Fruit fly (Drosophila melanogaster) whole organism, wandering third instar larva: Measurements from ENCODE around the gene Sh.

Experiments
- Abd-B ChIP-seq: fragments of >200 bp; optimal IDR thresholded peaks from 2 replicates; lab custom pipeline; 2017; ENCODE audit warnings: missing biosample characterization, missing genetic modification characterization
- CG32264 ChIP-seq: fragments of 200-800 bp; sonication (Bioruptor generic); optimal IDR thresholded peaks from 2 replicates; lab custom pipeline; 2016; ENCODE audit warnings: missing biosample characterization, missing genetic modification characterization
- CG9705 ChIP-seq: fragments of 200-800 bp; sonication (Bioruptor generic); optimal IDR thresholded peaks from 2 replicates; lab custom pipeline; 2018; ENCODE audit warnings: missing biosample characterization, mild to moderate bottlenecking, missing genetic modification characterization
- CrebA ChIP-seq: fragments of 200-800 bp; sonication (Bioruptor generic); optimal IDR thresholded peaks from 2 replicates; lab custom pipeline; 2016; ENCODE audit warnings: missing biosample characterization, mild to moderate bottlenecking, missing genetic modification characterization, borderline replicate concordance
- Dfd ChIP-seq: fragments of >200 bp; optimal IDR thresholded peaks from 2 replicates; lab custom pipeline; 2017; ENCODE audit warnings: missing biosample characterization, missing genetic modification characterization
- Dif ChIP-seq: fragments of 200-275, 200-300 bp; sonication (Bioruptor generic); optimal IDR thresholded peaks from 2 replicates; lab custom pipeline; 2018; ENCODE audit warnings: missing biosample characterization, missing genetic modification characterization; ENCODE audit not compliant: partially characterized antibody
- HLH106 ChIP-seq: fragments of 200-800 bp; optimal IDR thresholded peaks from 3 replicates; lab custom pipeline; 2019; ENCODE audit warnings: missing biosample characterization, mild to moderate bottlenecking, missing genetic modification characterization, moderate library complexity
- Hr78 ChIP-seq: fragments of >200 bp; optimal IDR thresholded peaks from 2 replicates; lab custom pipeline; 2017; ENCODE audit warnings: missing biosample characterization, missing genetic modification characterization
- Hr83 ChIP-seq: fragments of 200-300 bp; sonication (Bioruptor generic); optimal IDR thresholded peaks from 2 replicates; lab custom pipeline; 2016; ENCODE audit warnings: missing biosample characterization, mild to moderate bottlenecking, missing genetic modification characterization, moderate library complexity; ENCODE audit not compliant: poor library complexity, severe bottlenecking
- Jra ChIP-seq: sonication (Bioruptor generic); optimal IDR thresholded peaks from 2 replicates; lab custom pipeline; 2016; ENCODE audit warnings: missing biosample characterization, missing genetic modification characterization
- Mio ChIP-seq: sonication (Bioruptor generic); optimal IDR thresholded peaks from 2 replicates; lab custom pipeline; 2016; ENCODE audit warnings: missing biosample characterization, missing genetic modification characterization
- N ChIP-seq: fragments of >200 bp; optimal IDR thresholded peaks from 2 replicates; lab custom pipeline; 2018; ENCODE audit warnings: missing biosample characterization, missing external identifiers, missing genetic modification characterization
- OdsH ChIP-seq: fragments of 200-800 bp; sonication (Bioruptor generic); optimal IDR thresholded peaks from 2 replicates; lab custom pipeline; 2016; ENCODE audit warnings: missing biosample characterization, mild to moderate bottlenecking, missing genetic modification characterization
- Rel ChIP-seq, 2 experiments: fragments of 200-800 bp; sonication (Bioruptor generic) in 1 of 2; optimal IDR thresholded peaks; 2 replicates in 1 of 2; 3 replicates in 1 of 2; lab custom pipeline; 2016 to 2019; ENCODE audit warnings: mild to moderate bottlenecking in 2 of 2, missing biosample characterization in 2 of 2, missing genetic modification characterization in 2 of 2, moderate library complexity in 1 of 2
- Vsx2 ChIP-seq: fragments of 200-300, 225-300 bp; sonication (Bioruptor generic); optimal IDR thresholded peaks from 2 replicates; lab custom pipeline; 2018; ENCODE audit warnings: missing biosample characterization, missing genetic modification characterization; ENCODE audit not compliant: partially characterized antibody
- brk ChIP-seq: fragments of 200-800 bp; sonication (Bioruptor generic); optimal IDR thresholded peaks from 2 replicates; lab custom pipeline; 2016; ENCODE audit warnings: missing biosample characterization, mild to moderate bottlenecking, missing genetic modification characterization
- dl ChIP-seq, 2 experiments: fragments of 175-275, 200-275 bp in 1 of 2; fragments of 200-275 bp in 1 of 2; sonication (Bioruptor generic); optimal IDR thresholded peaks; lab custom pipeline; 2018; ENCODE audit warnings: mild to moderate bottlenecking in 2 of 2, missing biosample characterization in 2 of 2, missing genetic modification characterization in 2 of 2, moderate library complexity in 2 of 2; ENCODE audit not compliant: partially characterized antibody in 2 of 2, insufficient read depth in 1 of 2
- dsf ChIP-seq: sonication (Bioruptor generic); optimal IDR thresholded peaks from 2 replicates; lab custom pipeline; 2016; ENCODE audit warnings: missing biosample characterization, missing genetic modification characterization, borderline replicate concordance
- foxo ChIP-seq, 2 experiments: fragments of 200-800 bp; sonication (Bioruptor generic); optimal IDR thresholded peaks; 2 replicates in 1 of 2; 3 replicates in 1 of 2; lab custom pipeline; 2016 to 2017; ENCODE audit warnings: missing biosample characterization in 2 of 2, missing genetic modification characterization in 2 of 2
- fru ChIP-seq: fragments of 200-800 bp; sonication (Bioruptor generic); optimal IDR thresholded peaks from 3 replicates; lab custom pipeline; 2016; ENCODE audit warnings: missing biosample characterization, mild to moderate bottlenecking, missing genetic modification characterization
- h ChIP-seq: fragments of 200-800 bp; sonication (Bioruptor generic); optimal IDR thresholded peaks from 3 replicates; lab custom pipeline; 2016; ENCODE audit warnings: missing biosample characterization, mild to moderate bottlenecking, missing genetic modification characterization
- psq ChIP-seq: fragments of 200-800 bp; sonication (Bioruptor generic); optimal IDR thresholded peaks from 3 replicates; lab custom pipeline; 2017; ENCODE audit warnings: missing biosample characterization, mild to moderate bottlenecking, missing genetic modification characterization, moderate library complexity
- rgr ChIP-seq: fragments of 200-800 bp; sonication (Bioruptor generic); optimal IDR thresholded peaks from 3 replicates; lab custom pipeline; 2016; ENCODE audit warnings: missing biosample characterization, mild to moderate bottlenecking, missing genetic modification characterization
- sage ChIP-seq: fragments of 200-800 bp; sonication (Bioruptor generic); optimal IDR thresholded peaks from 2 replicates; lab custom pipeline; 2016; ENCODE audit warnings: missing biosample characterization, mild to moderate bottlenecking, missing genetic modification characterization
- tai ChIP-seq: sonication (Bioruptor generic); optimal IDR thresholded peaks from 2 replicates; lab custom pipeline; 2016; ENCODE audit warnings: missing biosample characterization, missing genetic modification characterization
- usp ChIP-seq: fragments of >200 bp; optimal IDR thresholded peaks from 2 replicates; lab custom pipeline; 2017; ENCODE audit warnings: missing biosample characterization, missing genetic modification characterization

The Sh gene

DNA sequence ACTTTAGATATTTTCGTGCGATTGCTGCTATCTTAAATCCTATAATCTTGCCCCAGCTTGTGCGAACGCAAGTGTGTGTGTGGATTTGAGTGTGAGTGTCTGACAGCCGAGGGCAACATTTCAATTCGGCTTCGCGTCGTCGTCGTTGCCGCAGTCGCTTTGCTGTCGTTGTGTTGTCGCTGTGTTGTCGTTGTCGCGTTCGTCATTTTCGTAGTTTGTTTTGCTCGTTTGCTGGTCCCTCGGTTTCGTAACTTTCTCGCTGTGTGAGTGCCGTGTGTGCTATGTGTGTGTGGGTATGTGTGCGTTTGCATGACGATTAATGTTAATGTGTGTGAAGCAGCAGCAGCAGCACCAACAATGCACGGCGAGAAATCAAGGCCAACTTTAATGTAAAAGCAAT lies 53.6 kb downstream of the Sh start:
- TF ChIP-seq Hr83 (no peak), N (GFP tag; lab: Kevin White, UChicago) (no peak), foxo (GFP tag; optimal IDR thresholded peaks at IDR 0.05; lab: Kevin White, UChicago) (no peak), sage (GFP tag; lab: Kevin White, UChicago) (no peak), Abd-B (GFP tag; lab: Kevin White, UChicago) (no peak), Dfd (GFP tag; lab: Kevin White, UChicago) (no peak), fru (no peak), Rel (GFP tag; optimal IDR thresholded peaks at IDR 0.05; lab: Kevin White, UChicago) (no peak), Rel (tag; optimal IDR thresholded peaks at IDR 0.05; lab: Kevin White, UChicago) (no peak), dsf (GFP tag; lab: Kevin White, UChicago) (no peak), HLH106 (tag; lab: Kevin White, UChicago) (no peak), tai (GFP tag; lab: Kevin White, UChicago) (no peak), Mio (GFP tag; lab: Kevin White, UChicago) (no peak), psq (GFP tag; lab: Kevin White, UChicago) (no peak), Hr78 (GFP tag; lab: Kevin White, UChicago) (no peak), Vsx2 (GFP tag; lab: Kevin White, UChicago) (no peak)
- TF ChIP-seq, all 38 proteins: peak for 0

DNA sequence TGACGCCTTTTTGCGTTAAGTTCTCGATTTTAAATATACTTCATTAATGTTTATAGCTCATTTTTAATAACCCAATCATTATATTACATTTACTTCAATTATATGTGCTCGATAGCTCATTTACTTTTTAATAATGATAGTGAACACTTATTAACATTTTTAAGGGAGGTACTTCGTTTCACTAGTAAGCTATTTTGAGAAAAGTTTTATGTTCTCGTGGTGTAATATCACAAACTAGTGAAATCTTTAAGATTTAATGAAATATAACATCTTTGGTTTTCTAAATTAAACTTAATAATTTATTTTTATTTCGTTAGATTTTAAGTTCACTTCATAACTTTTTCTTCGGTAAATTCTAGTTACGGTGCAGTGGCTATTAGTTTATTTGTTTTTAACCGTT lies 55.5 kb downstream of the Sh start, which contains the start of gene CG12672:
Gene CG12672, minus strand, starts transcription at position 101 of the 400 bp plus-strand sequence.
- TF ChIP-seq Dif (GFP tag; lab: Kevin White, UChicago) (no peak), CG9705 (no peak), rgr (GFP tag; lab: Kevin White, UChicago) (no peak), CrebA (no peak), Dfd (GFP tag; lab: Kevin White, UChicago) (no peak), Jra (GFP tag; lab: Kevin White, UChicago) (no peak), N (GFP tag; lab: Kevin White, UChicago) (no peak)

DNA sequence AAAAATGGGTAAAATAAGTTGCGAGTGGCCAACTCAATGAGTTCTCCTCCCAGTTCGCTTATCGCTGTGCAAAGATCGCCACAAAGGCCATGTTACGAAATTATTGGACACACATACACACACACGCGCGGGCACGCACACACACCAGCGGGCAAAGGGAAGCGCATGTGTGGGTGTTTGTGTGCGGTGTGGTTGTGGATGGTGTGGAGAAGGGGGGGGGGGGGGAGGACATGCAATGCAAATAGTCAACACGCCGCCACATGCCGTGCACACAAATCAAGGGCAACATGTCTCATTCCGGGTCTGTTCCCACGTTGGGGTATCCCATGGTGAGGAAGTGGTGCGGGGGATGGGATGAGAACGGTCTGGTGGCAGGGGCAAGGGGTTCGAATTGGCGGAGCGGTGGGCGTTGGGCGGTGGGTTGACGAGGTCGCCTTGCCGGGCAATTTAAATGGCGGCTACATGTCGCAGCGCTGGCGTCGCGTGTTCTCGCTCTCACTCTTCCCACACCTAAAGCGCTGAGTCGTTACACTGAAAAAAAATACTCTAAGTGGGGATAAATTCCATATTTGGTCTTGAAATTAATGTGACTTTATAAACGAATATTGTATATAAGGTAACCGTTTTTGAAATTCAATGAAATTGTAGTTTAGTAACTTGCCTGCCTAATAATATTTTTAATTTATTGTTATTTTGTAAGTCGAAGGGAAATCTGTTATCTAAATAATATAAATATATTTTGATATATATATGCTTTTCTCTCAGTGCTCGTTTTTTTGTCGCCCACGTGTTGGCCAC lies 59.1 kb downstream of the Sh start:
- TF ChIP-seq Dfd (GFP tag; lab: Kevin White, UChicago) (peak; percentile 58), brk (GFP tag; lab: Kevin White, UChicago) (no peak)
- TF ChIP-seq, all 38 proteins: peak for 1

DNA sequence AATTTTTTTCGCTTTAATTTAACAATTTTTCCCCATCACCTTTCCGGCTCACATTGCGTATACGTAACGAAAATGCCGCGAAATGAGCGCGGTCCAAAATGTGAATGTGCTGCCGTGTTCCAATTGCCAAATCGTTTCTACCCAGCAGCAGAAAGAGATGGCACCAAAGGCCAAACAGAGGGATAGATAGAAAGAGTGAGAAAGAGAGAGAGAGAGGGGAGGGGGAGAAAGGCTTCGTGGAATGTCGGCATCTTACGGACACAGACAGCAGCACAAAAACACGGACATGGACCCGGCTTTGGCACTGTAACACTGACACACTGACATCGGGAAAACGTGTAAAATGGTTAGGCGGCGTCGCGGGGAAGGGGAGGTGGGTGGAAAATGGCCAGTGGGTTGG lies 67.5 kb downstream of the Sh start:
- TF ChIP-seq foxo (GFP tag; optimal IDR thresholded peaks at IDR 0.05; lab: Kevin White, UChicago) (no peak), OdsH (GFP tag; lab: Kevin White, UChicago) (no peak), h (GFP tag; lab: Kevin White, UChicago) (no peak), Jra (GFP tag; lab: Kevin White, UChicago) (no peak), dl (GFP tag; optimal IDR thresholded peaks at IDR 0.05; lab: Kevin White, UChicago; ENCODE audit: insufficient read depth in 1 of 2, partially characterized antibody in 2 of 2) (no peak), rgr (GFP tag; lab: Kevin White, UChicago) (no peak), usp (GFP tag; lab: Kevin White, UChicago) (no peak)
- TF ChIP-seq, all 38 proteins: peak for 0

DNA sequence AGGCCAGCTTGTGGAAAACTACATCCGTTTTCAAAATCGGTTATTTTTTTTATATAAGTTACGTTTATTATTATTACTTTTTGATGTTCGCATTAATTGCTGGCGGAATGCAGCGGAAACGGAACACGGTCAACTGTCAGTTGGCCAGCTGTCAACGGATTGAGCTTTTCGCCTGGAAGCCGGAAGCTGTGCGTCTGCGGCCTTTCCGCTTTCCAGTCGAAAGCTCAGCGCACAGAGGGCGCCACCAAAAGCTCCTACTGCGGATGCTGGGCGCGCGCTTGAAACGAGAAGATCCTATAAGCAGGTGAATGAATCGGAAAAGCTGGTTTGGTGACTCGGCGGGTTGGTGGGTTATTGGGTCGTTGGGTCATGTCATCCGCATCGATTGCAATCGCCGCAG lies 94.9 kb downstream of the Sh start:
- TF ChIP-seq CG32264 (GFP tag; lab: Kevin White, UChicago): no peak
- TF ChIP-seq brk (GFP tag; lab: Kevin White, UChicago): no peak
- no peak for TF ChIP-seq N (GFP tag; lab: Kevin White, UChicago)
- no peak for TF ChIP-seq Vsx2 (GFP tag; lab: Kevin White, UChicago)
- TF ChIP-seq usp (GFP tag; lab: Kevin White, UChicago): no peak
- no peak for TF ChIP-seq Mio (GFP tag; lab: Kevin White, UChicago)
- no peak for TF ChIP-seq psq (GFP tag; lab: Kevin White, UChicago)
- TF ChIP-seq h (GFP tag; lab: Kevin White, UChicago): no peak
- TF ChIP-seq CG9705: no peak
- no peak for TF ChIP-seq Hr78 (GFP tag; lab: Kevin White, UChicago)
- TF ChIP-seq Jra (GFP tag; lab: Kevin White, UChicago): no peak
- TF ChIP-seq, all 38 proteins: peak for 0
